Fruit fly (Drosophila melanogaster): ENCODE results near the gene CG14811.
A peak's percentile ranks its signal among the peaks of the same experiment; 100 is the strongest.

Gene CG14811

dm6 chrX:1822281-1822680 lies at the start of gene CG14811:
Gene CG14811, minus strand, starts transcription at chrX:1822381.
- TF ChIP-seq Usf (GFP tag; optimal IDR thresholded peaks at IDR 0.05) (no peak), stwl (tag; optimal IDR thresholded peaks at IDR 0.05) (peak; percentile 10), HLH3B (GFP tag; IDR thresholded peaks at IDR 0.05) (no peak), Sry-δ (GFP tag; optimal IDR thresholded peaks at IDR 0.05) (peak; percentile 13)

- TF ChIP-seq CG3847 (GFP tag; IDR thresholded peaks at IDR 0.05) (no peak), CG8281 (tag; optimal IDR thresholded peaks at IDR 0.05) (no peak), nerfin-2 (GFP tag; IDR thresholded peaks at IDR 0.05; ENCODE audit: partially characterized antibody) (no peak), danr (GFP tag; IDR thresholded peaks at IDR 0.05) (no peak), ase (GFP tag; IDR thresholded peaks at IDR 0.05) (no peak), Sox100B (GFP tag; optimal IDR thresholded peaks at IDR 0.05) (no peak), Ets65A (GFP tag) (peak; percentile 43), grau (tag; optimal IDR thresholded peaks at IDR 0.05) (no peak), Atf-2 (GFP tag; optimal IDR thresholded peaks at IDR 0.05) (no peak), CG1233 (GFP tag; optimal IDR thresholded peaks at IDR 0.05) (no peak), CG2116 (GFP tag; optimal IDR thresholded peaks at IDR 0.05) (peak; percentile 59), Tbp (GFP tag; optimal IDR thresholded peaks at IDR 0.05) (no peak), bcd (GFP tag; optimal IDR thresholded peaks at IDR 0.05) (no peak), Jarid2 (GFP tag; optimal IDR thresholded peaks at IDR 0.05) (no peak), Mrtf (GFP tag; IDR thresholded peaks at IDR 0.05) (no peak), Nf-YA (GFP tag; IDR thresholded peaks at IDR 0.05) (no peak), zen (tag; optimal IDR thresholded peaks at IDR 0.05) (no peak), gcm (GFP tag; optimal IDR thresholded peaks at IDR 0.05) (no peak), sd (tag; optimal IDR thresholded peaks at IDR 0.05) (no peak), CG11085 (GFP tag; IDR thresholded peaks at IDR 0.05) (no peak), CG13296 (GFP tag; optimal IDR thresholded peaks at IDR 0.05) (no peak), CG4424 (GFP tag; optimal IDR thresholded peaks at IDR 0.05) (no peak), CG8478 (optimal IDR thresholded peaks at IDR 0.05) (no peak), odd (GFP tag; optimal IDR thresholded peaks at IDR 0.05) (no peak), dan (GFP tag; IDR thresholded peaks at IDR 0.05) (no peak), Bgb (GFP tag; IDR thresholded peaks at IDR 0.05; ENCODE audit: partially characterized antibody) (peak; percentile 65), CG15269 (tag; optimal IDR thresholded peaks at IDR 0.05) (no peak), stwl (tag; optimal IDR thresholded peaks at IDR 0.05) (peak; percentile 82), CG7556 (GFP tag; optimal IDR thresholded peaks at IDR 0.05) (no peak), CG33557 (GFP tag; optimal IDR thresholded peaks at IDR 0.05) (no peak), CG10366 (GFP tag; IDR thresholded peaks at IDR 0.05) (no peak), CG10431 (GFP tag; optimal IDR thresholded peaks at IDR 0.05) (no peak), CG8924 (tag; optimal IDR thresholded peaks at IDR 0.05) (no peak), Dbx (GFP tag; IDR thresholded peaks at IDR 0.05) (no peak), ac (GFP tag; optimal IDR thresholded peaks at IDR 0.05) (no peak), Awh (GFP tag; IDR thresholded peaks at IDR 0.05) (no peak), Scr (GFP tag; IDR thresholded peaks at IDR 0.05; ENCODE audit: partially characterized antibody) (peak; percentile 63), CG6813 (GFP tag; optimal IDR thresholded peaks at IDR 0.05) (no peak), D19A (tag; optimal IDR thresholded peaks at IDR 0.05) (no peak), az2 (GFP tag; optimal IDR thresholded peaks at IDR 0.05) (no peak), fd96Cb (tag; optimal IDR thresholded peaks at IDR 0.05) (no peak), bsh (GFP tag; optimal IDR thresholded peaks at IDR 0.05) (no peak), Doc2 (GFP tag; IDR thresholded peaks at IDR 0.05) (no peak), Adf1 (GFP tag; IDR thresholded peaks at IDR 0.05) (no peak), CG10209 (GFP tag; optimal IDR thresholded peaks at IDR 0.05) (no peak), CG17385 (GFP tag; optimal IDR thresholded peaks at IDR 0.05) (no peak), CG10959 (GFP tag; IDR thresholded peaks at IDR 0.05) (no peak)
Observed at dm6 chrX:1868586-1869111, 46.5 kb upstream of the CG14811 start, which contains the start of the genes CG14803 and Pex5. Gene CG14803, plus strand, starts transcription at chrX:1868870. Gene Pex5, minus strand, starts transcription at chrX:1869061.
